Worm (Caenorhabditis elegans) whole organism, L2 larva: ENCODE results near the gene T03F6.10.

ENCODE experiments used
- F13H6.1 ChIP-seq: sonication (generic microtip); optimal IDR thresholded peaks from 2 replicates; lab custom pipeline; 2016; ENCODE audit warnings: missing genetic modification characterization, missing compliant biosample characterization
- Y55F3AM.14 ChIP-seq: fragments of 200-800 bp; sonication (Bioruptor generic); optimal IDR thresholded peaks from 2 replicates; lab custom pipeline; 2018; ENCODE audit warnings: mild to moderate bottlenecking, missing genetic modification characterization, missing compliant biosample characterization
- aly-2 ChIP-seq: fragments of 150-350 bp; optimal IDR thresholded peaks from 2 replicates; lab custom pipeline; 2014; ENCODE audit warnings: missing biosample characterization, missing genetic modification characterization
- ama-1 ChIP-seq: fragments of 150-350 bp; optimal IDR thresholded peaks from 2 replicates; lab custom pipeline; 2018; ENCODE audit warnings: inconsistent platforms
- blmp-1 ChIP-seq: sonication (generic microtip); optimal IDR thresholded peaks from 2 replicates; lab custom pipeline; 2017; ENCODE audit warnings: missing genetic modification characterization, mild to moderate bottlenecking, missing compliant biosample characterization, antibody characterized with exemption, moderate library complexity; ENCODE audit not compliant: insufficient read depth
- ceh-16 ChIP-seq: fragments of 150-350 bp; optimal IDR thresholded peaks from 2 replicates; lab custom pipeline; 2014; ENCODE audit warnings: missing biosample characterization, missing genetic modification characterization
- ceh-82 ChIP-seq: fragments of 150-350 bp; optimal IDR thresholded peaks from 2 replicates; lab custom pipeline; 2014; ENCODE audit warnings: missing biosample characterization, missing genetic modification characterization
- crh-2 ChIP-seq: sonication (generic microtip); optimal IDR thresholded peaks from 2 replicates; lab custom pipeline; 2017; ENCODE audit warnings: missing biosample characterization, missing genetic modification characterization
- egl-27 ChIP-seq: sonication (generic microtip); optimal IDR thresholded peaks from 3 replicates; lab custom pipeline; 2017; ENCODE audit warnings: missing biosample characterization, missing genetic modification reagents, missing genetic modification characterization
- elt-1 ChIP-seq: fragments of 150-350 bp; optimal IDR thresholded peaks from 2 replicates; lab custom pipeline; 2014; ENCODE audit warnings: missing biosample characterization, missing genetic modification characterization
- elt-3 ChIP-seq: sonication (generic microtip); optimal IDR thresholded peaks from 2 replicates; lab custom pipeline; 2017; ENCODE audit warnings: missing biosample characterization, missing genetic modification characterization
- fos-1 ChIP-seq: fragments of 150-350 bp; optimal IDR thresholded peaks from 2 replicates; lab custom pipeline; 2014; ENCODE audit warnings: missing biosample characterization, missing genetic modification characterization
- gmeb-1 ChIP-seq: fragments of 150-350 bp; optimal IDR thresholded peaks from 2 replicates; lab custom pipeline; 2014; ENCODE audit warnings: missing biosample characterization, missing genetic modification characterization
- lin-13 ChIP-seq: fragments of 150-350 bp; optimal IDR thresholded peaks from 2 replicates; lab custom pipeline; 2014; ENCODE audit warnings: missing biosample characterization, missing genetic modification reagents, missing genetic modification characterization
- lin-39 ChIP-seq: fragments of 150-350 bp; optimal IDR thresholded peaks from 2 replicates; lab custom pipeline; 2014; ENCODE audit warnings: missing biosample characterization, missing genetic modification reagents, missing genetic modification characterization
- lsy-2 ChIP-seq, 2 experiments: fragments of 150-350 bp in 1 of 2; sonication (generic microtip) in 1 of 2; optimal IDR thresholded peaks; 2 replicates each; lab custom pipeline; 2014 to 2017; ENCODE audit warnings: missing biosample characterization in 2 of 2, missing genetic modification characterization in 2 of 2
- mab-5 ChIP-seq: fragments of 150-350 bp; optimal IDR thresholded peaks from 2 replicates; lab custom pipeline; 2014; ENCODE audit warnings: missing biosample characterization, missing genetic modification characterization
- mdl-1 ChIP-seq, 2 experiments: fragments of 150-350 bp in 1 of 2; sonication (generic microtip) in 1 of 2; optimal IDR thresholded peaks; 2 replicates each; lab custom pipeline; 2017; ENCODE audit warnings: missing biosample characterization in 2 of 2, missing genetic modification characterization in 2 of 2
- nhr-10 ChIP-seq: sonication (generic microtip); optimal IDR thresholded peaks from 2 replicates; lab custom pipeline; 2017; ENCODE audit warnings: missing biosample characterization, missing genetic modification characterization
- nhr-12 ChIP-seq: fragments of 150-350 bp; optimal IDR thresholded peaks from 2 replicates; lab custom pipeline; 2014; ENCODE audit warnings: missing biosample characterization, missing genetic modification characterization
- nhr-129 ChIP-seq: fragments of 150-350 bp; optimal IDR thresholded peaks from 2 replicates; lab custom pipeline; 2014; ENCODE audit warnings: missing biosample characterization, missing genetic modification characterization
- nhr-237 ChIP-seq: fragments of 150-350 bp; optimal IDR thresholded peaks from 2 replicates; lab custom pipeline; 2014; ENCODE audit warnings: missing biosample characterization, missing genetic modification characterization
- nhr-25 ChIP-seq: fragments of 150-350 bp; sonication (generic microtip); optimal IDR thresholded peaks from 3 replicates; lab custom pipeline; 2014; ENCODE audit warnings: missing biosample characterization, missing genetic modification characterization
- nhr-77 ChIP-seq: fragments of 150-350 bp; optimal IDR thresholded peaks from 2 replicates; lab custom pipeline; 2014; ENCODE audit warnings: missing biosample characterization, missing genetic modification characterization
- peb-1 ChIP-seq: fragments of 150-350 bp; optimal IDR thresholded peaks from 2 replicates; lab custom pipeline; 2014; ENCODE audit warnings: missing biosample characterization, missing genetic modification characterization
- sem-4 ChIP-seq: fragments of 150-350 bp; optimal IDR thresholded peaks from 2 replicates; lab custom pipeline; 2014; ENCODE audit warnings: missing biosample characterization, missing genetic modification reagents, missing genetic modification characterization
- skn-1 ChIP-seq: sonication (generic microtip); optimal IDR thresholded peaks from 2 replicates; lab custom pipeline; 2017; ENCODE audit warnings: missing biosample characterization, missing genetic modification characterization
- sma-3 ChIP-seq: sonication (generic microtip); optimal IDR thresholded peaks from 2 replicates; lab custom pipeline; 2016; ENCODE audit warnings: missing genetic modification reagents, missing genetic modification characterization, missing compliant biosample characterization
- snpc-4 ChIP-seq: fragments of 150-350 bp; optimal IDR thresholded peaks from 2 replicates; lab custom pipeline; 2014; ENCODE audit warnings: missing biosample characterization, missing genetic modification characterization
- unc-39 ChIP-seq: fragments of 150-350 bp; optimal IDR thresholded peaks from 2 replicates; lab custom pipeline; 2014; ENCODE audit warnings: missing biosample characterization, missing genetic modification characterization
- unc-55 ChIP-seq: fragments of 150-350 bp; sonication (generic microtip); optimal IDR thresholded peaks from 3 replicates; lab custom pipeline; 2014; ENCODE audit warnings: missing biosample characterization, missing genetic modification reagents, missing genetic modification characterization
- unc-62 ChIP-seq: fragments of 150-350 bp; optimal IDR thresholded peaks from 2 replicates; lab custom pipeline; 2014; ENCODE audit warnings: missing biosample characterization, missing genetic modification reagents, missing genetic modification characterization
- zag-1 ChIP-seq: fragments of 150-350 bp; optimal IDR thresholded peaks from 2 replicates; lab custom pipeline; 2014; ENCODE audit warnings: missing biosample characterization, missing genetic modification characterization
- ztf-4 ChIP-seq: fragments of 150-350 bp; optimal IDR thresholded peaks from 2 replicates; lab custom pipeline; 2014; ENCODE audit warnings: missing biosample characterization, missing genetic modification characterization

T03F6.10 gene

ce11 chrIII:13390789-13391188 is 12.6 kb upstream of the T03F6.10 start:
- TF ChIP-seq nhr-25 (no peak), nhr-129 (tag; lab: Kevin White, UChicago) (no peak), ceh-82 (tag; lab: Kevin White, UChicago) (no peak), mdl-1 (tag; optimal IDR thresholded peaks at IDR 0.05; lab: Kevin White, UChicago) (no peak), lin-39 (tag; lab: Kevin White, UChicago) (no peak), lin-13 (GFP tag; lab: Kevin White, UChicago) (no peak), mab-5 (tag; lab: Kevin White, UChicago) (no peak), skn-1 (tag; lab: Kevin White, UChicago) (no peak), egl-27 (tag; lab: Kevin White, UChicago) (no peak), gmeb-1 (no peak), F13H6.1 (no peak)

ce11 chrIII:13389078-13389477 is 10.9 kb upstream of the T03F6.10 start, which contains the start of gene T03F6.3:
T03F6.3 (plus strand) TSS chrIII:13389395.
- no peak for TF ChIP-seq unc-55
- no peak for TF ChIP-seq nhr-10 (tag; lab: Kevin White, UChicago)
- TF ChIP-seq snpc-4 (tag; lab: Kevin White, UChicago), result no peak
- TF ChIP-seq lin-13 (GFP tag; lab: Kevin White, UChicago), result no peak
- no peak for TF ChIP-seq ceh-16 (tag; lab: Kevin White, UChicago)
- TF ChIP-seq unc-62 (GFP tag; lab: Kevin White, UChicago), result no peak
- TF ChIP-seq blmp-1, result no peak
- no peak for TF ChIP-seq crh-2
- TF ChIP-seq unc-39 (tag; lab: Kevin White, UChicago), result no peak
- TF ChIP-seq sma-3 (GFP tag; lab: Kevin White, UChicago), result no peak
- no peak for TF ChIP-seq elt-3 (tag; lab: Kevin White, UChicago)
- TF ChIP-seq lin-39 (tag; lab: Kevin White, UChicago), result no peak

DNA sequence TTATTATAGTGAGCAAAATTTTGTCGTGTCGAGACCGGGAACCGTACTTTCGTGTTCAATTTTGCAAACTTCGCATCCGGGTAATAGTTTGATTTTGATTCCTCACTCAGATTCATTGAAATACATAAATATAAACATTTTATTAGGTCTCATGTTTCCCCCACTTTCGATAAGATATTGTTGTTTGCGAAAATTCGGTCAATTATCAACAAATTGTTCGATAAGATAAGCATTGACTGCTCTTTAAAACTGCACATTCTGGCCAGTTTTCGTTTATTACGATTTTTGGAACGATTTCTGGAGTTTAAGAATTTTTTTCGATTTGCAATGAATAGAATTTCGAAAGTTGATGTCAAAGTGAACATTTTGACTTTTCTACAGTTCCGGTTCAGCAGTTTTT is 10.5 kb upstream of the T03F6.10 start:
- TF ChIP-seq unc-55 (no peak), aly-2 (no peak), blmp-1 (no peak), nhr-129 (tag; lab: Kevin White, UChicago) (no peak), Y55F3AM.14 (GFP tag; lab: Kevin White, UChicago) (no peak), ztf-4 (tag; lab: Kevin White, UChicago) (no peak), fos-1 (tag; lab: Kevin White, UChicago) (peak; percentile 53)

DNA sequence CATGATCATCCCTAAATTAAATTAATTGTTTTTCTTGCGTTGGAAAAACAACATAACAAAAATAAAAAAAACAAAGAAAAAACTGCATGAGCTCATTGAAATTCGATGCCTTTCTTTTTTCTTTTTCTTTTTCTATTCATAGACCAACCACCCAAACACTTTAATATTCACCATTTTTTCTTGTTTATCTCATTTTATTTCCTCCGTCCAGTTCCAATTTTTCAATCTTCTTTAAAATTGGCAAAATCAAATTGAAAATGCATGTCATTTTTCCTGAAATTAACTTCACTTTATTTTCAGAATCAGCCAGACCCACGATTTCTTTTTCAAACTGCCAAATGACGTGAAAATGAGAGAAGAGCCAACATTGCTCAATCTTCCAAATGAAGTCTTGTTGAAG is 7.7 kb upstream of the T03F6.10 start, which contains the start of gene T03F6.4:
Gene T03F6.4 (plus strand): TSS at position 301 of the 400 bp plus-strand sequence.
- TF ChIP-seq sem-4 (tag; lab: Kevin White, UChicago) (no peak), skn-1 (tag; lab: Kevin White, UChicago) (no peak), nhr-237 (tag; lab: Kevin White, UChicago) (no peak), elt-3 (tag; lab: Kevin White, UChicago) (no peak), mdl-1 (tag; optimal IDR thresholded peaks at IDR 0.05; lab: Kevin White, UChicago) (no peak), unc-39 (tag; lab: Kevin White, UChicago) (no peak), unc-55 (peak; percentile 32), nhr-77 (tag; lab: Kevin White, UChicago) (no peak)

DNA sequence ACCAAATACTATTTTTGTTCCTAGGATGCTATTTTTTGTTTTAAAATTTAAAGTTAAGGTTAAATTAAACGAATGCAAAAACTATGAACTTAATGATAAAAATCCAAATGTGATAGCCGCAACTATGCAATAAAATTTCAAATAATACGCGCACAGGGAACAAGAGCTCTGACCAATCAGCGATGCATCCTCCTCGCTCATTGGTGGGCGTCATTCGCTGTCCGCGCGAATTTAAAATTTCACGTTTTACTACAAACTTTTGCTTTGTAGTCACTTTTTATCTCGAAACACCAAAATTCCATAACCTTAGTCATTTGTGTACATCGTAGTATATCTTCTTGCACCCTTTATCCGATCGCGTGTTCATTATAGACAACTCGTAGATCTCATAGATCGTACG is 5.0 kb upstream of the T03F6.10 start:
- TF ChIP-seq zag-1 (tag; lab: Kevin White, UChicago) (no peak), elt-1 (tag; lab: Kevin White, UChicago) (no peak), ceh-82 (tag; lab: Kevin White, UChicago) (no peak), egl-27 (tag; lab: Kevin White, UChicago) (no peak), lsy-2 (tag; optimal IDR thresholded peaks at IDR 0.05; lab: Kevin White, UChicago) (no peak), ama-1 (lab: Kevin White, UChicago) (no peak), unc-39 (tag; lab: Kevin White, UChicago) (no peak), peb-1 (tag; lab: Kevin White, UChicago) (no peak), nhr-12 (tag; lab: Kevin White, UChicago) (no peak), aly-2 (no peak), sma-3 (GFP tag; lab: Kevin White, UChicago) (no peak)
